Worm (Caenorhabditis elegans): ENCODE results near the gene F36F12.7.
A peak's percentile ranks its signal among the peaks of the same experiment; 100 is the strongest.

The F36F12.7 gene

ce11 chrV:2067419-2067818 is 31.7 kb upstream of the F36F12.7 start (continued):
- no peak for TF ChIP-seq chd-7 (tag; optimal IDR thresholded peaks at IDR 0.05)
- TF ChIP-seq nhr-90 (tag; optimal IDR thresholded peaks at IDR 0.05) = no peak
- TF ChIP-seq attf-6 (GFP tag; IDR thresholded peaks at IDR 0.05) = no peak
- no peak for TF ChIP-seq athp-1 (tag; optimal IDR thresholded peaks at IDR 0.05)
- no peak for TF ChIP-seq ztf-25 (GFP tag; IDR thresholded peaks at IDR 0.05)
- TF ChIP-seq lin-54 (GFP tag; optimal IDR thresholded peaks at IDR 0.05) = peak; percentile 1
- no peak for TF ChIP-seq lin-35 (GFP tag; optimal IDR thresholded peaks at IDR 0.05)
- no peak for TF ChIP-seq zfh-2 (GFP tag; conservative IDR thresholded peaks at IDR 0.05)
- no peak for TF ChIP-seq ceh-79 (tag; optimal IDR thresholded peaks at IDR 0.05)
- no peak for TF ChIP-seq ets-4 (GFP tag; optimal IDR thresholded peaks at IDR 0.05)
- TF ChIP-seq ztf-28 (GFP tag; IDR thresholded peaks at IDR 0.05) = no peak
- TF ChIP-seq tlf-1 (GFP tag; optimal IDR thresholded peaks at IDR 0.05) = peak; percentile 33
- TF ChIP-seq efl-1 (GFP tag; optimal IDR thresholded peaks at IDR 0.05) = peak; percentile 89
- no peak for TF ChIP-seq egrh-3 (GFP tag; IDR thresholded peaks at IDR 0.05)
- TF ChIP-seq unc-62 (GFP tag; optimal IDR thresholded peaks at IDR 0.05) = no peak
- no peak for TF ChIP-seq Y95B8A.8 (GFP tag; IDR thresholded peaks at IDR 0.05)
- TF ChIP-seq B0019.2 (GFP tag; conservative IDR thresholded peaks at IDR 0.05) = peak; percentile 55; the same call in 1 of the 2 replicates
- TF ChIP-seq B0336.3 (GFP tag; IDR thresholded peaks at IDR 0.05) = no peak
- peak; percentile 69 for TF ChIP-seq snpc-1.3 (tag; optimal IDR thresholded peaks at IDR 0.05; ENCODE audit: insufficient read depth)
- no peak for TF ChIP-seq Y56A3A.18 (GFP tag; IDR thresholded peaks at IDR 0.05)
- peak in 1 of 2 experiments; percentile 63 for TF ChIP-seq let-607 (tag; optimal IDR thresholded peaks at IDR 0.05)
- no peak for TF ChIP-seq hsf-1 (GFP tag; IDR thresholded peaks at IDR 0.05)
- no peak for TF ChIP-seq die-1 (tag; optimal IDR thresholded peaks at IDR 0.05)
- 0 out of 2 replicates have a peak, but pooled peaks have one; percentile 30 for TF ChIP-seq Y67H2A.10 (GFP tag; conservative IDR thresholded peaks at IDR 0.05)
- TF ChIP-seq F55B11.4 (tag; optimal IDR thresholded peaks at IDR 0.05; ENCODE audit: borderline replicate concordance, insufficient read depth) = no peak
- no peak for TF ChIP-seq zim-3 (tag; optimal IDR thresholded peaks at IDR 0.05)
- TF ChIP-seq ztf-6 (GFP tag; IDR thresholded peaks at IDR 0.05) = no peak
- no peak for TF ChIP-seq F10E7.11 (tag; optimal IDR thresholded peaks at IDR 0.05)
- no peak for TF ChIP-seq B0261.1 (tag; optimal IDR thresholded peaks at IDR 0.05)
- peak; percentile 68; the same call in 1 of the 2 replicates for TF ChIP-seq C17E4.6 (GFP tag; IDR thresholded peaks at IDR 0.05)
- no peak for TF ChIP-seq dpff-1 (tag; optimal IDR thresholded peaks at IDR 0.05)
- TF ChIP-seq Y53G8AR.9 (GFP tag; conservative IDR thresholded peaks at IDR 0.05) = no peak
- TF ChIP-seq him-1 (tag; optimal IDR thresholded peaks at IDR 0.05) = no peak
- no peak for TF ChIP-seq fkh-3 (tag; optimal IDR thresholded peaks at IDR 0.05)
- TF ChIP-seq snpc-1.1 (tag; optimal IDR thresholded peaks at IDR 0.05; ENCODE audit: insufficient read depth) = peak; percentile 31
- peak; percentile 89 for TF ChIP-seq lsl-1 (GFP tag; optimal IDR thresholded peaks at IDR 0.05)
- TF ChIP-seq F33H1.4 (GFP tag; IDR thresholded peaks at IDR 0.05) = peak; percentile 91
- no peak for TF ChIP-seq Y79H2A.3 (GFP tag; conservative IDR thresholded peaks at IDR 0.05)
- TF ChIP-seq lin-26 (GFP tag; IDR thresholded peaks at IDR 0.05) = no peak
- no peak for TF ChIP-seq ztf-22 (GFP tag; optimal IDR thresholded peaks at IDR 0.05)
- TF ChIP-seq Y53F4B.3 (GFP tag; IDR thresholded peaks at IDR 0.05) = no peak
- TF ChIP-seq madf-8 (GFP tag; conservative IDR thresholded peaks at IDR 0.05) = peak; percentile 72
- TF ChIP-seq egl-18 (GFP tag; IDR thresholded peaks at IDR 0.05) = no peak
- TF ChIP-seq bed-2 (GFP tag; IDR thresholded peaks at IDR 0.05) = no peak
- peak; percentile 89 for TF ChIP-seq madf-6 (GFP tag; IDR thresholded peaks at IDR 0.05)
- TF ChIP-seq lir-1 (GFP tag; conservative IDR thresholded peaks at IDR 0.05) = no peak
- 0 out of 2 replicates have a peak, but pooled peaks have one; percentile 8 for TF ChIP-seq rcor-1 (GFP tag; IDR thresholded peaks at IDR 0.05)
- TF ChIP-seq nfya-2 (GFP tag; IDR thresholded peaks at IDR 0.05) = no peak

All from whole organism, young adult.